Worm (Caenorhabditis elegans) whole organism, L3 larva: ENCODE data around the gene srr-6.

Experiments used
- ama-1 ChIP-seq: fragments of 150-350 bp; optimal IDR thresholded peaks from 2 replicates; lab custom pipeline; 2018
- elt-1 ChIP-seq: fragments of 150-350 bp; optimal IDR thresholded peaks from 2 replicates; lab custom pipeline; 2014; ENCODE audit warnings: missing biosample characterization, missing genetic modification characterization
- eor-1 ChIP-seq, 2 experiments: fragments of 150-350 bp; optimal IDR thresholded peaks; 2 replicates each; lab custom pipeline; 2014 to 2018; ENCODE audit warnings: missing biosample characterization in 2 of 2, missing genetic modification characterization in 2 of 2
- mml-1 ChIP-seq: fragments of 150-350 bp; sonication (generic microtip); optimal IDR thresholded peaks from 3 replicates; lab custom pipeline; 2014; ENCODE audit warnings: missing biosample characterization, missing genetic modification characterization
- nhr-77 ChIP-seq: fragments of 150-350 bp; optimal IDR thresholded peaks from 2 replicates; lab custom pipeline; 2014; ENCODE audit warnings: missing biosample characterization, missing genetic modification characterization
- pqm-1 ChIP-seq: fragments of 150-350 bp; optimal IDR thresholded peaks from 2 replicates; lab custom pipeline; 2017; ENCODE audit warnings: missing biosample characterization, missing genetic modification characterization, inconsistent platforms
- skn-1 ChIP-seq: fragments of 150-350 bp; optimal IDR thresholded peaks from 2 replicates; lab custom pipeline; 2014; ENCODE audit warnings: missing biosample characterization, missing genetic modification characterization

ce11 chrV:5040925-5041324, 28.3 kb downstream of the srr-6 start, which contains the start of gene K11D12.8:
- TF ChIP-seq eor-1 (tag; optimal IDR thresholded peaks at IDR 0.05; lab: Kevin White, UChicago) (no peak), elt-1 (no peak), ama-1 (lab: Kevin White, UChicago) (no peak), skn-1 (tag; lab: Kevin White, UChicago) (no peak), pqm-1 (tag; lab: Kevin White, UChicago) (no peak), mml-1 (tag; lab: Kevin White, UChicago) (no peak), nhr-77 (no peak)
